Worm (Caenorhabditis elegans) whole organism, L2 larva: ENCODE data around the gene C27F2.7.

Experiments
- C34F6.9 ChIP-seq: fragments of 150-350 bp; optimal IDR thresholded peaks from 2 replicates; lab custom pipeline; 2014; ENCODE audit warnings: missing biosample characterization, missing genetic modification characterization
- Y55F3AM.14 ChIP-seq: fragments of 200-800 bp; sonication (Bioruptor generic); optimal IDR thresholded peaks from 2 replicates; lab custom pipeline; 2018; ENCODE audit warnings: mild to moderate bottlenecking, missing genetic modification characterization, missing compliant biosample characterization
- ama-1 ChIP-seq: fragments of 150-350 bp; optimal IDR thresholded peaks from 2 replicates; lab custom pipeline; 2018; ENCODE audit warnings: inconsistent platforms
- blmp-1 ChIP-seq: sonication (generic microtip); optimal IDR thresholded peaks from 2 replicates; lab custom pipeline; 2017; ENCODE audit warnings: missing genetic modification characterization, mild to moderate bottlenecking, missing compliant biosample characterization, antibody characterized with exemption, moderate library complexity; ENCODE audit not compliant: insufficient read depth
- crh-2 ChIP-seq: sonication (generic microtip); optimal IDR thresholded peaks from 2 replicates; lab custom pipeline; 2017; ENCODE audit warnings: missing biosample characterization, missing genetic modification characterization
- egl-27 ChIP-seq: sonication (generic microtip); optimal IDR thresholded peaks from 3 replicates; lab custom pipeline; 2017; ENCODE audit warnings: missing biosample characterization, missing genetic modification reagents, missing genetic modification characterization
- elt-3 ChIP-seq: sonication (generic microtip); optimal IDR thresholded peaks from 2 replicates; lab custom pipeline; 2017; ENCODE audit warnings: missing biosample characterization, missing genetic modification characterization
- fos-1 ChIP-seq: fragments of 150-350 bp; optimal IDR thresholded peaks from 2 replicates; lab custom pipeline; 2014; ENCODE audit warnings: missing biosample characterization, missing genetic modification characterization
- gmeb-1 ChIP-seq: fragments of 150-350 bp; optimal IDR thresholded peaks from 2 replicates; lab custom pipeline; 2014; ENCODE audit warnings: missing biosample characterization, missing genetic modification characterization
- lin-13 ChIP-seq: fragments of 150-350 bp; optimal IDR thresholded peaks from 2 replicates; lab custom pipeline; 2014; ENCODE audit warnings: missing biosample characterization, missing genetic modification reagents, missing genetic modification characterization
- lsy-2 ChIP-seq, 2 experiments: fragments of 150-350 bp in 1 of 2; sonication (generic microtip) in 1 of 2; optimal IDR thresholded peaks; 2 replicates each; lab custom pipeline; 2014 to 2017; ENCODE audit warnings: missing biosample characterization in 2 of 2, missing genetic modification characterization in 2 of 2
- mbf-1 ChIP-seq: sonication (generic microtip); optimal IDR thresholded peaks from 2 replicates; lab custom pipeline; 2017; ENCODE audit warnings: missing biosample characterization, missing genetic modification characterization
- nhr-129 ChIP-seq: fragments of 150-350 bp; optimal IDR thresholded peaks from 2 replicates; lab custom pipeline; 2014; ENCODE audit warnings: missing biosample characterization, missing genetic modification characterization
- nhr-21 ChIP-seq: fragments of 150-350 bp; optimal IDR thresholded peaks from 2 replicates; lab custom pipeline; 2014; ENCODE audit warnings: missing biosample characterization, missing genetic modification characterization
- nhr-25 ChIP-seq: fragments of 150-350 bp; sonication (generic microtip); optimal IDR thresholded peaks from 3 replicates; lab custom pipeline; 2014; ENCODE audit warnings: missing biosample characterization, missing genetic modification characterization
- nhr-6 ChIP-seq: fragments of 150-350 bp; optimal IDR thresholded peaks from 2 replicates; lab custom pipeline; 2014; ENCODE audit warnings: missing biosample characterization, missing genetic modification characterization
- nhr-77 ChIP-seq: fragments of 150-350 bp; optimal IDR thresholded peaks from 2 replicates; lab custom pipeline; 2014; ENCODE audit warnings: missing biosample characterization, missing genetic modification characterization
- skn-1 ChIP-seq: sonication (generic microtip); optimal IDR thresholded peaks from 2 replicates; lab custom pipeline; 2017; ENCODE audit warnings: missing biosample characterization, missing genetic modification characterization
- sma-3 ChIP-seq: sonication (generic microtip); optimal IDR thresholded peaks from 2 replicates; lab custom pipeline; 2016; ENCODE audit warnings: missing genetic modification reagents, missing genetic modification characterization, missing compliant biosample characterization
- sma-9 ChIP-seq, 2 experiments: fragments of 150-350 bp in 1 of 2; sonication (generic microtip) in 1 of 2; optimal IDR thresholded peaks; 2 replicates each; lab custom pipeline; 2014 to 2016; ENCODE audit warnings: missing genetic modification characterization in 2 of 2, mild to moderate bottlenecking in 1 of 2, missing biosample characterization in 1 of 2, missing compliant biosample characterization in 1 of 2, missing genetic modification reagents in 1 of 2, moderate library complexity in 1 of 2
- snpc-4 ChIP-seq: fragments of 150-350 bp; optimal IDR thresholded peaks from 2 replicates; lab custom pipeline; 2014; ENCODE audit warnings: missing biosample characterization, missing genetic modification characterization
- unc-39 ChIP-seq: fragments of 150-350 bp; optimal IDR thresholded peaks from 2 replicates; lab custom pipeline; 2014; ENCODE audit warnings: missing biosample characterization, missing genetic modification characterization
- unc-55 ChIP-seq: fragments of 150-350 bp; sonication (generic microtip); optimal IDR thresholded peaks from 3 replicates; lab custom pipeline; 2014; ENCODE audit warnings: missing biosample characterization, missing genetic modification reagents, missing genetic modification characterization
- unc-62 ChIP-seq: fragments of 150-350 bp; optimal IDR thresholded peaks from 2 replicates; lab custom pipeline; 2014; ENCODE audit warnings: missing biosample characterization, missing genetic modification reagents, missing genetic modification characterization
- ztf-1 ChIP-seq: fragments of 200-800 bp; sonication (Bioruptor generic); conservative IDR thresholded peaks from 2 replicates; pipeline ENCODE4 v1.3.6; 2022; ENCODE audit warnings: missing genetic modification characterization, missing compliant biosample characterization

The C27F2.7 gene

DNA sequence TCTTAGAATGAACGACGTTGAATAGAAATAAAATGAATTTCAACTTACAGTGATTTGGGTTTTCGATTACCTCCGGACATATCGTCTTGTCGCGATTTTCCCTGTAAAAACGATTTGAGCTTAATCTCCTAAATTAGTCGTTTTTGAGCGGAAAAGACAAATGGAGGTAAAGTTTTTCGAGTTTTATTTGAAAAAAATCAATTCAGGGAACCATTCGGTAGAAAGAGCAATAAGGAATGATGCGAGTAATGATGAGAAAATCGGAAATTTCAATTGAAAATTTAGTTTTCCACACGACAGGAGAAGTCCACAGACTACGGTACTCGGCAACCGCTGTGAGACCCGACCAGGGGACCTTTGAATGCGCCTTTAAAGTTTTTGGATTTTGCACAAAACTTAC is 17.9 kb upstream of the C27F2.7 start, which contains the start of gene R144.10:
TSS of gene R144.10 (minus strand) at position 101 of the 400 bp plus-strand sequence.
- no peak for TF ChIP-seq snpc-4
- TF ChIP-seq C34F6.9 (tag; lab: Kevin White, UChicago), result no peak
- TF ChIP-seq fos-1 (tag; lab: Kevin White, UChicago), result no peak
- no peak for TF ChIP-seq nhr-25 (tag; lab: Kevin White, UChicago)
- TF ChIP-seq mbf-1 (tag; lab: Kevin White, UChicago), result no peak
- no peak for TF ChIP-seq nhr-77 (tag; lab: Kevin White, UChicago)
- TF ChIP-seq unc-55 (GFP tag; lab: Kevin White, UChicago), result no peak
- TF ChIP-seq ztf-1 (GFP tag; lab: Robert Waterston, UW), result no peak
- no peak for TF ChIP-seq gmeb-1 (tag; lab: Kevin White, UChicago)
- no peak for TF ChIP-seq sma-9 (GFP tag; optimal IDR thresholded peaks at IDR 0.05; lab: Kevin White, UChicago)
- TF ChIP-seq sma-9 (tag; optimal IDR thresholded peaks at IDR 0.05; lab: Kevin White, UChicago), result no peak

DNA sequence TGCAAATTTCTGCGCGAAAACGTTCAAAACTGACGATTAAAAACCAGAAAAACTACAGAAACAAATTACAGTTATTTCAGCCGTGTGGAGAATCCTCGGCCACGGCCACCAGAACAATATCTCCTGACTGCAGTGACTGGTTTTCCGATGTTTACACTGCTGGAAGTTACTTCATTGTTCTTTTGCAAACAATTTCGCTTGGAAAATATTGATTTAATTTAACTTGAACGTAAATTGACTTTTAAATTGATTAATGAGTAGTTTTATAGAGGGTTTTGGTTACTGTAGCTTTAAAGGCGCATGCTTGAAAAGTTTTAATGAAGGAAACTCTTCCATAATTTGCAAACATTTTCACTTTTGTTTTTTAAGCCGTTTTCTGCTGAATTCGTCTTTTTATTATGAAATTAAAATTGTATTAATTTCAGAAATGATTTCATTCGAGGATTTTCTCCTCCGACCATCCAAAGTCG is 14.7 kb upstream of the C27F2.7 start, which contains the start of gene smcr-8:
TSS of gene smcr-8 (plus strand) at position 420 of the 470 bp plus-strand sequence.
- no peak for TF ChIP-seq crh-2 (tag; lab: Kevin White, UChicago)
- no peak for TF ChIP-seq sma-9 (GFP tag; optimal IDR thresholded peaks at IDR 0.05; lab: Kevin White, UChicago)
- no peak for TF ChIP-seq sma-9 (tag; optimal IDR thresholded peaks at IDR 0.05; lab: Kevin White, UChicago)
- TF ChIP-seq C34F6.9 (tag; lab: Kevin White, UChicago), result no peak
- no peak for TF ChIP-seq nhr-25 (tag; lab: Kevin White, UChicago)
- peak in 1 of 2 experiments; percentile 11 for TF ChIP-seq lsy-2 (tag; optimal IDR thresholded peaks at IDR 0.05; lab: Kevin White, UChicago)

DNA sequence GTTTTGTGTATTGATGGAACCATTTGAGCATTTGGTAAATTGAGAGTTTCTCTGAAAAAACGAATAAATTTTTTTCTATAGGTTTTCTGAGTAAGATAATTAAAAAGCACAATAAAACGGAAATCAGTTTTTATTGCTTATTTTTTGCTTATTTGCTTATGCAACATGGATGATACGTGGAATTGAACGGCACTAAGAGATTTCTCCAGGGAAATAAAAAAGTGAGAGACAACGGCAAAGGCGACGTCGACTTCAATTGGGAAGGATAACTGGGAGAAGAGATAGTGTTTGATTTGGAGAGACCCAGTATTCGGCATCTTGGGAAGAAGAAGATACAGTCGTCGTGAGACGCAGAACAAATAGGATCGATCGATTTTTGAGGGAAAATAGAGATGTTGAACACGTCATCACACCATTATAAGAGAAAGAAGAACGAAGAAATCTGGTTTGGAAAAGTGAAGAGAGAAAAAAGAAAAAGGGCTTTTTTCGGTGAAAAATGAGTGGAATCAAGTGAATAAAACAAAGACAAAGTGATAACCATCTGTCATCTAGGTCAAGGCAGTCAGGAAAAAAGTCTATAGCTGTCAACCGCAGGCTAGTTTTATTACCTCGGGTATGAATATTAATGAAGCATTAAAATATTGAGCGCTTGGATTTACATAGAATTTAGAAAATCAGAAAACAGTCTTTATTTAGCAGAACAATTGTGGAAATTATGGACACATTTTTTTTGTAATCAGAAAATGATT is 14.0 kb upstream of the C27F2.7 start, which contains the start of gene tmem-131:
TSS of gene tmem-131 (minus strand) at position 51 of the 749 bp plus-strand sequence.
- TF ChIP-seq unc-62 (GFP tag; lab: Kevin White, UChicago), result no peak
- TF ChIP-seq crh-2 (tag; lab: Kevin White, UChicago), result peak; percentile 45
- no peak for TF ChIP-seq unc-55 (GFP tag; lab: Kevin White, UChicago)
- peak; percentile 66 for TF ChIP-seq nhr-25 (tag; lab: Kevin White, UChicago)
- TF ChIP-seq nhr-129 (tag; lab: Kevin White, UChicago), result peak; percentile 27
- peak; percentile 43 for TF ChIP-seq sma-3
- TF ChIP-seq fos-1 (tag; lab: Kevin White, UChicago), result peak; percentile 34
- no peak for TF ChIP-seq gmeb-1 (tag; lab: Kevin White, UChicago)
- TF ChIP-seq nhr-21 (tag; lab: Kevin White, UChicago), result peak; percentile 32
- peak; percentile 20 for TF ChIP-seq blmp-1 (tag; lab: Kevin White, UChicago)
- TF ChIP-seq lin-13 (GFP tag; lab: Kevin White, UChicago), result no peak

DNA sequence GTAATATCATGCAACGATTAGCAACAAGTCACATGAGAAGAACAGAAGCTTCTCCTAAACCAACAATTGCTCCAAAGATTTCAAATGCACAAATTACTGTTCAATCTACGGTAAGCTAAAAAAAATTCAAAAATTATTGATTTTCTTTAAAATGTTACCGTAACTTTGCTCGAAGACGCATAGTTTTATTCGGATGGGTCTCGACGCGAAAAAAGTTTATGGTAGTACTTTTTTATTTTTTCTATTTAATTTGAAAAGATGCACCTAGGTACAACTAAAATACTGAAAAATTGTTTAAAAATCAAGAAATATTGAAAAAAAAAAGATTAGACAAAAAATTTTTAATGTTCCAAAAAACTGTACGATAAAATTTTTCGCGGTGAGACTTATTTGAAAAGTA is 3.4 kb upstream of the C27F2.7 start:
- TF ChIP-seq unc-39 (tag; lab: Kevin White, UChicago), result no peak
- TF ChIP-seq sma-3, result no peak
- TF ChIP-seq elt-3 (tag; lab: Kevin White, UChicago), result no peak
- no peak for TF ChIP-seq nhr-6 (tag; lab: Kevin White, UChicago)
- no peak for TF ChIP-seq egl-27 (tag; lab: Kevin White, UChicago)
- TF ChIP-seq gmeb-1 (tag; lab: Kevin White, UChicago), result no peak
- TF ChIP-seq C34F6.9 (tag; lab: Kevin White, UChicago), result no peak
- no peak for TF ChIP-seq nhr-21 (tag; lab: Kevin White, UChicago)
- TF ChIP-seq Y55F3AM.14 (GFP tag; lab: Kevin White, UChicago), result no peak
- TF ChIP-seq skn-1 (tag; lab: Kevin White, UChicago), result no peak
- TF ChIP-seq lin-13 (GFP tag; lab: Kevin White, UChicago), result no peak

DNA sequence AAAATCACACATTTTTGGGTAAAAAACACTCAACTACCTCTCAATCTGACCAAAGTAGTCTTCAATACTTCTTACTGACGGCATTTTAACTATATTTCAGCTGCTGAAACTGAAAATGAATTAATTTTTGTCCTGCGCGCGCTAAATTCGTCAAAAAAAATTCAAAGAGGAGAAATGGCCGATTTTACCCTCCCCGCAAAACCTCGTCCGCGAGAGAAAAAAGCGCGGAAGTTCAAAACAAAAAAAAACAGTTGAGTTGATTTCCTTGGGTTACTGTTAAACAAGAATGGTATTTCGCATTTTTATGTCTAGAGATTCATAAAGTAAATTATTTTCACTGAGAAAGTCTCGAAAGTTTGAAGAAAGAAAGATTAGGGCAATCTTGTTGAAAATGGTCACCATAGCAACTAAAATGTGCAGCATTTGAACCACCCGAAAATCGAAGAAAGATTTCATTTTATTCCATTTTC is 2.5 kb upstream of the C27F2.7 start, which contains the start of the genes C27F2.10 and wdr-60:
TSS of gene C27F2.10 (minus strand) at position 109 of the 470 bp plus-strand sequence.
TSS of gene wdr-60 (plus strand) at position 420 of the 470 bp plus-strand sequence.
- TF ChIP-seq lsy-2 (tag; optimal IDR thresholded peaks at IDR 0.05; lab: Kevin White, UChicago) (peak in 1 of 2 experiments; percentile 55), sma-9 (GFP tag; optimal IDR thresholded peaks at IDR 0.05; lab: Kevin White, UChicago) (peak; percentile 12), sma-9 (tag; optimal IDR thresholded peaks at IDR 0.05; lab: Kevin White, UChicago) (no peak), gmeb-1 (tag; lab: Kevin White, UChicago) (peak; percentile 80), ama-1 (lab: Kevin White, UChicago) (no peak)
- TF ChIP-seq, all 48 proteins: peak for 3

DNA sequence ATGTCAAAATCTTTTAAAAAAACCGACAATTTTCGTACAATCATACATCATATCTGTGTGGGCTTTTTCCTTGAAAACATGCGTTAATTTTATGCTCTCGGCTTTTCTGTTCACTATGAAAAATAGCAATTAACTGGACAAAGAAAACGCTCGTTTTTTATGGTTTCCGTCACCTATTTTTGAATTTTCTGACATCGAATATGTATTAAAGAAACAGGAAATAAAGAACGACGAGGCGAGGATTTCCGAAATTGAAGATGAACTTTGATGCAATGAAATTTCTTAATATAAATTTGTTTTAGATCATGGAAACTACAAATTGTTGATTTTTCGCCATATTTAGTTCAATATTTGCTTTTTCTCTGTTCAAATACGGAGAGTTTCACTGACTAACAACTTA is 333 bp downstream of the C27F2.7 start:
- no peak for TF ChIP-seq nhr-21 (tag; lab: Kevin White, UChicago)
